Fruit fly (Drosophila melanogaster) whole organism, prepupa: Measurements from ENCODE around the gene crc.
A peak's percentile ranks its signal among the peaks of the same experiment; 100 is the strongest.

Source experiments
- Blimp-1 ChIP-seq: fragments of 200-800 bp; sonication (Bioruptor generic); optimal IDR thresholded peaks from 3 replicates; lab custom pipeline; 2017; ENCODE audit warnings: missing biosample characterization, missing genetic modification characterization, mild to moderate bottlenecking, moderate library complexity, missing genetic modification reagents
- CG10631 ChIP-seq: fragments of 200-800 bp; sonication (Bioruptor generic); optimal IDR thresholded peaks from 2 replicates; lab custom pipeline; 2016; ENCODE audit warnings: missing biosample characterization, missing genetic modification characterization
- CG10669 ChIP-seq: fragments of 200-800 bp; sonication (Bioruptor generic); optimal IDR thresholded peaks from 3 replicates; lab custom pipeline; 2018; ENCODE audit warnings: missing biosample characterization, mild to moderate bottlenecking, missing genetic modification characterization, moderate library complexity
- CG11294 ChIP-seq: fragments of 200-800 bp; sonication (Bioruptor generic); IDR thresholded peaks from 2 replicates; pipeline ENCODE4 v1.3.6; 2022; ENCODE audit warnings: missing biosample characterization, missing genetic modification characterization
- CG11762 ChIP-seq: fragments of 200-800 bp; sonication (Bioruptor generic); optimal IDR thresholded peaks from 3 replicates; lab custom pipeline; 2016; ENCODE audit warnings: missing biosample characterization, missing genetic modification characterization; ENCODE audit not compliant: insufficient read depth
- CG11902 ChIP-seq: fragments of 200-800 bp; sonication (Bioruptor generic); optimal IDR thresholded peaks from 3 replicates; lab custom pipeline; 2016; ENCODE audit warnings: missing biosample characterization, missing genetic modification characterization
- CG15336 ChIP-seq: fragments of 200-800 bp; sonication (Bioruptor generic); IDR thresholded peaks from 2 replicates; pipeline ENCODE4 v1.3.6; 2022; ENCODE audit warnings: missing biosample characterization, missing genetic modification characterization
- CG1621 ChIP-seq: fragments of 200-800 bp; sonication (Bioruptor generic); optimal IDR thresholded peaks from 3 replicates; lab custom pipeline; 2018; ENCODE audit warnings: missing biosample characterization, mild to moderate bottlenecking, missing genetic modification characterization
- CG16779 ChIP-seq: fragments of 200-800 bp; sonication (Bioruptor generic); optimal IDR thresholded peaks from 3 replicates; lab custom pipeline; 2017; ENCODE audit warnings: missing biosample characterization, mild to moderate bottlenecking, missing genetic modification characterization
- CG3032 ChIP-seq: fragments of 200-800 bp; optimal IDR thresholded peaks from 2 replicates; lab custom pipeline; 2019; ENCODE audit warnings: missing biosample characterization, mild to moderate bottlenecking, missing genetic modification characterization, moderate library complexity
- CG31627 ChIP-seq: fragments of 200-800 bp; sonication (Bioruptor generic); optimal IDR thresholded peaks from 3 replicates; lab custom pipeline; 2016; ENCODE audit warnings: missing biosample characterization, missing genetic modification characterization
- CG32006 ChIP-seq: fragments of 200-800 bp; sonication (Bioruptor generic); optimal IDR thresholded peaks from 3 replicates; lab custom pipeline; 2017; ENCODE audit warnings: missing biosample characterization, mild to moderate bottlenecking, missing genetic modification characterization
- CG34406 ChIP-seq: fragments of 200-800 bp; sonication (Bioruptor generic); optimal IDR thresholded peaks from 3 replicates; lab custom pipeline; 2016; ENCODE audit warnings: missing biosample characterization, missing genetic modification characterization
- CG3919 ChIP-seq: fragments of 200-800 bp; sonication (Bioruptor generic); optimal IDR thresholded peaks from 3 replicates; lab custom pipeline; 2016; ENCODE audit warnings: missing biosample characterization, missing genetic modification characterization
- CG4318 ChIP-seq: fragments of 200-800 bp; sonication (Bioruptor generic); optimal IDR thresholded peaks from 3 replicates; lab custom pipeline; 2017; ENCODE audit warnings: missing biosample characterization, mild to moderate bottlenecking, missing genetic modification characterization
- CG6163 ChIP-seq: fragments of 200-800 bp; sonication (Bioruptor generic); IDR thresholded peaks from 3 replicates; pipeline ENCODE4 v1.3.6; 2022; ENCODE audit warnings: missing biosample characterization, missing genetic modification characterization
- CG6276 ChIP-seq: fragments of 200-800 bp; sonication (Bioruptor generic); optimal IDR thresholded peaks from 2 replicates; lab custom pipeline; 2017; ENCODE audit warnings: missing biosample characterization, mild to moderate bottlenecking, missing genetic modification characterization
- CG6792 ChIP-seq: fragments of 200-800 bp; sonication (Bioruptor generic); optimal IDR thresholded peaks from 3 replicates; lab custom pipeline; 2016; ENCODE audit warnings: missing biosample characterization, missing genetic modification characterization
- CG6854 ChIP-seq: fragments of 200-800 bp; sonication (Bioruptor generic); optimal IDR thresholded peaks from 2 replicates; lab custom pipeline; 2017; ENCODE audit warnings: missing biosample characterization, mild to moderate bottlenecking, missing genetic modification characterization
- CG8119 ChIP-seq: fragments of 200-800 bp; sonication (Bioruptor generic); IDR thresholded peaks from 3 replicates; pipeline ENCODE4 v1.3.6; 2022; ENCODE audit warnings: missing biosample characterization, missing genetic modification characterization
- CG8319 ChIP-seq: fragments of 200-800 bp; sonication (Bioruptor generic); optimal IDR thresholded peaks from 3 replicates; lab custom pipeline; 2016; ENCODE audit warnings: missing biosample characterization, missing genetic modification characterization
- CG8632 ChIP-seq: fragments of 200-800 bp; sonication (Bioruptor generic); optimal IDR thresholded peaks from 3 replicates; lab custom pipeline; 2016; ENCODE audit warnings: missing biosample characterization, missing genetic modification characterization
- CG9139 ChIP-seq: fragments of 200-800 bp; sonication (Bioruptor generic); optimal IDR thresholded peaks from 3 replicates; lab custom pipeline; 2017; ENCODE audit warnings: missing biosample characterization, mild to moderate bottlenecking, missing genetic modification characterization
- Eip75B ChIP-seq: fragments of 200-800 bp; sonication (Bioruptor generic); optimal IDR thresholded peaks from 3 replicates; lab custom pipeline; 2016; ENCODE audit warnings: missing biosample characterization, missing genetic modification characterization
- Eip78C ChIP-seq: fragments of 200-800 bp; sonication (Bioruptor generic); peaks from one replicate; lab custom pipeline; 2016; ENCODE audit warnings: missing biosample characterization, missing genetic modification characterization
- Eip93F ChIP-seq: fragments of 200-800 bp; sonication (Bioruptor generic); optimal IDR thresholded peaks from 2 replicates; lab custom pipeline; 2016; ENCODE audit warnings: missing biosample characterization, mild to moderate bottlenecking, missing genetic modification characterization
- Ets21C ChIP-seq: fragments of 200-800 bp; sonication (Bioruptor generic); optimal IDR thresholded peaks from 3 replicates; lab custom pipeline; 2016; ENCODE audit warnings: missing biosample characterization, missing genetic modification characterization
- Ets96B ChIP-seq: fragments of 200-800 bp; optimal IDR thresholded peaks from 2 replicates; lab custom pipeline; 2019; ENCODE audit warnings: missing biosample characterization, mild to moderate bottlenecking, missing genetic modification characterization, moderate library complexity
- Gug ChIP-seq: fragments of 200-800 bp; sonication (Bioruptor generic); IDR thresholded peaks from 2 replicates; pipeline ENCODE4 v1.3.6; 2022; ENCODE audit warnings: missing biosample characterization, missing genetic modification characterization
- Hr39 ChIP-seq: fragments of 200-800 bp; sonication (Bioruptor generic); optimal IDR thresholded peaks from 2 replicates; lab custom pipeline; 2016; ENCODE audit warnings: missing biosample characterization, missing genetic modification characterization
- Hr4 ChIP-seq: fragments of 200-800 bp; sonication (Bioruptor generic); optimal IDR thresholded peaks from 3 replicates; lab custom pipeline; 2016; ENCODE audit warnings: missing biosample characterization, missing genetic modification characterization
- Lpt ChIP-seq: fragments of 200-800 bp; sonication (Bioruptor generic); optimal IDR thresholded peaks from 3 replicates; lab custom pipeline; 2016; ENCODE audit warnings: missing biosample characterization, missing genetic modification characterization
- Met ChIP-seq: fragments of 200-800 bp; sonication (Bioruptor generic); optimal IDR thresholded peaks from 3 replicates; lab custom pipeline; 2016; ENCODE audit warnings: missing biosample characterization, missing genetic modification characterization
- OdsH ChIP-seq: fragments of 200-800 bp; sonication (Bioruptor generic); optimal IDR thresholded peaks from 3 replicates; lab custom pipeline; 2016; ENCODE audit warnings: missing biosample characterization, missing genetic modification characterization
- Smox ChIP-seq: fragments of 200-800 bp; sonication (Bioruptor generic); optimal IDR thresholded peaks from 3 replicates; lab custom pipeline; 2016; ENCODE audit warnings: missing biosample characterization, missing genetic modification characterization
- Sox102F ChIP-seq: fragments of 200-800 bp; sonication (Bioruptor generic); optimal IDR thresholded peaks from 2 replicates; lab custom pipeline; 2016; ENCODE audit warnings: missing biosample characterization, mild to moderate bottlenecking, missing genetic modification characterization
- Sox14 ChIP-seq: fragments of 200-800 bp; sonication (Bioruptor generic); optimal IDR thresholded peaks from 3 replicates; lab custom pipeline; 2016; ENCODE audit warnings: missing biosample characterization, missing genetic modification characterization
- Sox15 ChIP-seq: fragments of 200-800 bp; sonication (Bioruptor generic); optimal IDR thresholded peaks from 3 replicates; lab custom pipeline; 2016; ENCODE audit warnings: missing biosample characterization, missing genetic modification characterization
- achi ChIP-seq: fragments of 200-800 bp; sonication (Bioruptor generic); optimal IDR thresholded peaks from 3 replicates; lab custom pipeline; 2016; ENCODE audit warnings: missing biosample characterization, missing genetic modification characterization
- acj6 ChIP-seq: fragments of 200-800 bp; sonication (Bioruptor generic); optimal IDR thresholded peaks from 3 replicates; lab custom pipeline; 2016; ENCODE audit warnings: missing biosample characterization, missing genetic modification characterization
- cyc ChIP-seq: fragments of 200-800 bp; sonication (Bioruptor generic); optimal IDR thresholded peaks from 3 replicates; lab custom pipeline; 2016; ENCODE audit warnings: missing biosample characterization, missing genetic modification characterization
- dac ChIP-seq: fragments of 200-800 bp; sonication (Bioruptor generic); optimal IDR thresholded peaks from 2 replicates; lab custom pipeline; 2017; ENCODE audit warnings: missing biosample characterization, mild to moderate bottlenecking, missing genetic modification characterization
- eg ChIP-seq: fragments of 200-800 bp; sonication (Bioruptor generic); IDR thresholded peaks from 3 replicates; pipeline ENCODE4 v1.3.6; 2022; ENCODE audit warnings: missing biosample characterization, missing genetic modification characterization
- esn ChIP-seq: fragments of 200-800 bp; sonication (Bioruptor generic); optimal IDR thresholded peaks from 2 replicates; lab custom pipeline; 2016; ENCODE audit warnings: missing biosample characterization, mild to moderate bottlenecking, missing genetic modification characterization, moderate library complexity
- fd59A ChIP-seq: fragments of 200-800 bp; sonication (Bioruptor generic); optimal IDR thresholded peaks from 2 replicates; lab custom pipeline; 2017; ENCODE audit warnings: missing biosample characterization, mild to moderate bottlenecking, missing genetic modification characterization, missing genetic modification reagents
- fd85E ChIP-seq: fragments of 200-800 bp; sonication (Bioruptor generic); optimal IDR thresholded peaks from 3 replicates; lab custom pipeline; 2016; ENCODE audit warnings: missing biosample characterization, missing genetic modification characterization
- fkh ChIP-seq: fragments of 200-800 bp; sonication (Bioruptor generic); optimal IDR thresholded peaks from 3 replicates; lab custom pipeline; 2017; ENCODE audit warnings: missing biosample characterization, mild to moderate bottlenecking, missing genetic modification characterization, moderate library complexity
- lz ChIP-seq: fragments of 200-800 bp; sonication (Bioruptor generic); optimal IDR thresholded peaks from 3 replicates; lab custom pipeline; 2016; ENCODE audit warnings: missing biosample characterization, missing genetic modification characterization
- net ChIP-seq: fragments of 200-800 bp; sonication (Bioruptor generic); optimal IDR thresholded peaks from 3 replicates; lab custom pipeline; 2016; ENCODE audit warnings: missing biosample characterization, missing genetic modification characterization
- pdm3 ChIP-seq: fragments of 200-800 bp; sonication (Bioruptor generic); optimal IDR thresholded peaks from 3 replicates; lab custom pipeline; 2016; ENCODE audit warnings: missing biosample characterization, missing genetic modification characterization
- svp ChIP-seq: fragments of 200-800 bp; sonication (Bioruptor generic); peaks from one replicate; lab custom pipeline; 2016; ENCODE audit warnings: missing biosample characterization, missing genetic modification characterization
- topi ChIP-seq: fragments of 200-800 bp; sonication (Bioruptor generic); optimal IDR thresholded peaks from 3 replicates; lab custom pipeline; 2016; ENCODE audit warnings: missing biosample characterization, missing genetic modification characterization
- vri ChIP-seq: fragments of 200-800 bp; sonication (Bioruptor generic); optimal IDR thresholded peaks from 3 replicates; lab custom pipeline; 2016; ENCODE audit warnings: missing biosample characterization, mild to moderate bottlenecking, missing genetic modification characterization

Gene crc

DNA sequence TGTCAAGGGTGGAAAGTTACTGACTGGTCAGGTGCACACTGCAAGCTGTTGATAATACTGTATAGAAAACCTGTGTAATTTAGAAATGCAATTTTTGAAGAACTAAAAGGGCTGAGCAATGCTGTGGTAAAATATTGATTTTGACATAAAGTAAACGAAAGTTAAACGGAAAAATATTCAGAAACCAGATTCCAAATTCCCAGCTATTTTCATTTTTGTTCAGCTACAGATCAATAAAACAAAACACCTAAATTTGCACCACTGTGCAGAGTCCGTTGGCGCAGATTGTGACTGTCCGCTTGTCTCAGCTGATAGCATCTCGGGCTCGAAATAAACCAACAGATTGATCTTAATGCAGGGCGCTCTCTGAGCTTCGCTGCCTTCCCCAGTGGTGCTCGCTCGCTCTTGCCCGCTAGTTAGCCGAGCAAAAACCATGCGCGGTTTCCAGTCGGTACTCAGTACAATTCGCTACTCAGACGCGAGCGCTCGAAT lies 3.3 kb downstream of the crc start, which contains the start of gene CG46314:
CG46314 (plus strand) TSS at position 452 of the 492 bp plus-strand sequence.
- TF ChIP-seq CG4318 (GFP tag; lab: Kevin White, UChicago) (no peak), CG11762 (GFP tag; lab: Kevin White, UChicago) (peak; percentile 77), CG10669 (peak; percentile 77), eg (GFP tag; lab: Robert Waterston, UW) (no peak), Eip78C (peak; percentile 91), Blimp-1 (peak; percentile 45), CG3032 (tag; lab: Kevin White, UChicago) (peak; percentile 62), CG6276 (GFP tag; lab: Kevin White, UChicago) (peak; percentile 60), fkh (GFP tag; lab: Kevin White, UChicago) (no peak), Hr4 (GFP tag; lab: Kevin White, UChicago) (peak; percentile 40), achi (GFP tag; lab: Kevin White, UChicago) (peak; percentile 51), CG10631 (GFP tag; lab: Kevin White, UChicago) (peak; percentile 53), topi (GFP tag; lab: Kevin White, UChicago) (peak; percentile 59), CG32006 (GFP tag; lab: Kevin White, UChicago) (peak; percentile 56), Sox15 (GFP tag; lab: Kevin White, UChicago) (peak; percentile 23), dac (GFP tag; lab: Kevin White, UChicago) (no peak), CG34406 (no peak), CG6792 (GFP tag; lab: Kevin White, UChicago) (peak; percentile 53), CG3919 (GFP tag; lab: Kevin White, UChicago) (no peak), CG16779 (no peak), Sox102F (GFP tag; lab: Kevin White, UChicago) (peak; percentile 69), vri (GFP tag; lab: Kevin White, UChicago) (no peak), pdm3 (GFP tag; lab: Kevin White, UChicago) (no peak), Ets21C (GFP tag; lab: Kevin White, UChicago) (peak; percentile 44), lz (GFP tag; lab: Kevin White, UChicago) (peak; percentile 65), CG1621 (peak; percentile 70), CG9139 (GFP tag; lab: Kevin White, UChicago) (no peak), cyc (GFP tag; lab: Kevin White, UChicago) (peak; percentile 41), Eip93F (GFP tag; lab: Kevin White, UChicago) (no peak), Sox14 (GFP tag; lab: Kevin White, UChicago) (peak; percentile 51), CG6854 (peak; percentile 65), Smox (GFP tag; lab: Kevin White, UChicago) (peak; percentile 69), fd85E (GFP tag; lab: Kevin White, UChicago) (no peak), CG8632 (GFP tag; lab: Kevin White, UChicago) (peak; percentile 59), CG8119 (no peak; the same call in 2 of the 3 replicates), acj6 (peak; percentile 50), CG11294 (GFP tag; lab: Robert Waterston, UW) (no peak), esn (GFP tag; lab: Kevin White, UChicago) (peak; percentile 77), Eip75B (GFP tag; lab: Kevin White, UChicago) (peak; percentile 74), CG11902 (GFP tag; lab: Kevin White, UChicago) (no peak), Hr39 (GFP tag; lab: Kevin White, UChicago) (peak; percentile 49), Lpt (no peak), svp (GFP tag; lab: Kevin White, UChicago) (peak; percentile 93), CG6163 (no peak), CG15336 (GFP tag; lab: Robert Waterston, UW) (peak; percentile 56), Ets96B (tag; lab: Kevin White, UChicago) (peak; percentile 71), net (GFP tag; lab: Kevin White, UChicago) (peak; percentile 58), OdsH (GFP tag; lab: Kevin White, UChicago) (peak; percentile 61), Met (peak; percentile 82), CG8319 (GFP tag; lab: Kevin White, UChicago) (peak; percentile 69), CG31627 (GFP tag; lab: Kevin White, UChicago) (peak; percentile 67), Gug (GFP tag; lab: Robert Waterston, UW) (peak; percentile 49; the same call in 1 of the 2 replicates), fd59A (GFP tag; lab: Kevin White, UChicago) (peak; percentile 29)
